Fruit fly (Drosophila melanogaster) whole organism, embryonic: ENCODE measurements around the gene UQCR-Q.

ENCODE experiments used
- Atf6 ChIP-seq: fragments of 200-800 bp; sonication (Bioruptor generic); IDR thresholded peaks from 2 replicates; pipeline ENCODE4 v1.3.6; 2022; ENCODE audit warnings: missing biosample characterization, missing genetic modification characterization
- B-H1 ChIP-seq: fragments of 200-800 bp; sonication (Bioruptor generic); IDR thresholded peaks from 3 replicates; pipeline ENCODE4 v1.3.6; 2022; ENCODE audit warnings: missing biosample characterization, missing genetic modification characterization
- BtbVII ChIP-seq: fragments of 200-800 bp; sonication (Bioruptor generic); optimal IDR thresholded peaks from 3 replicates; lab custom pipeline; 2017; ENCODE audit warnings: missing biosample characterization, mild to moderate bottlenecking, missing genetic modification characterization
- CG10147 ChIP-seq: fragments of 200-800 bp; sonication (Bioruptor generic); optimal IDR thresholded peaks from 2 replicates; lab custom pipeline; 2019; ENCODE audit warnings: missing biosample characterization, mild to moderate bottlenecking, missing genetic modification characterization, moderate library complexity
- CG1024 ChIP-seq: fragments of 200-800 bp; sonication (Bioruptor generic); IDR thresholded peaks from 2 replicates; pipeline ENCODE4 v1.3.6; 2022; ENCODE audit warnings: missing biosample characterization, missing genetic modification characterization
- CG11560 ChIP-seq: fragments of 200-800 bp; sonication (Bioruptor generic); IDR thresholded peaks from 3 replicates; pipeline ENCODE4 v1.3.6; 2022; ENCODE audit warnings: missing biosample characterization, missing genetic modification characterization
- CG12299 ChIP-seq: fragments of 200-800 bp; sonication (Bioruptor generic); optimal IDR thresholded peaks from 2 replicates; lab custom pipeline; 2018; ENCODE audit warnings: missing biosample characterization, mild to moderate bottlenecking, missing genetic modification characterization
- CG12659 ChIP-seq: fragments of 200-800 bp; sonication (Bioruptor generic); optimal IDR thresholded peaks from 3 replicates; lab custom pipeline; 2017; ENCODE audit warnings: mild to moderate bottlenecking, missing biosample characterization, missing genetic modification reagents, missing genetic modification characterization
- CG12769 ChIP-seq: fragments of 200-800 bp; sonication (Bioruptor generic); optimal IDR thresholded peaks from 2 replicates; lab custom pipeline; 2019; ENCODE audit warnings: missing biosample characterization, mild to moderate bottlenecking, missing genetic modification characterization, moderate library complexity
- CG13624 ChIP-seq: fragments of 200-800 bp; sonication (Bioruptor generic); optimal IDR thresholded peaks from 2 replicates; lab custom pipeline; 2016; ENCODE audit warnings: missing biosample characterization, missing genetic modification characterization
- CG14014 ChIP-seq: fragments of 200-800 bp; sonication (Bioruptor generic); IDR thresholded peaks from 2 replicates; pipeline ENCODE4 v1.3.6; 2022; ENCODE audit warnings: missing biosample characterization, missing genetic modification characterization
- CG14050 ChIP-seq: fragments of 200-800 bp; sonication (Bioruptor generic); IDR thresholded peaks from 3 replicates; pipeline ENCODE4 v1.3.6; 2022; ENCODE audit warnings: missing biosample characterization, missing genetic modification characterization
- CG15073 ChIP-seq: fragments of 200-800 bp; sonication (Bioruptor generic); optimal IDR thresholded peaks from 2 replicates; lab custom pipeline; 2016; ENCODE audit warnings: missing biosample characterization, missing genetic modification characterization
- CG2875 ChIP-seq: fragments of 200-800 bp; sonication (Bioruptor generic); optimal IDR thresholded peaks from 2 replicates; lab custom pipeline; 2017; ENCODE audit warnings: missing biosample characterization, mild to moderate bottlenecking, missing genetic modification characterization, missing genetic modification reagents
- CG4328 ChIP-seq: fragments of 200-800 bp; sonication (Bioruptor generic); optimal IDR thresholded peaks from 3 replicates; lab custom pipeline; 2017; ENCODE audit warnings: missing biosample characterization, missing genetic modification reagents, missing genetic modification characterization
- CG43689 ChIP-seq: fragments of 200-800 bp; sonication (Bioruptor generic); IDR thresholded peaks from 2 replicates; pipeline ENCODE4 v1.3.6; 2022; ENCODE audit warnings: missing biosample characterization, missing genetic modification characterization
- CG4730 ChIP-seq: fragments of 200-800 bp; sonication (Bioruptor generic); IDR thresholded peaks from 2 replicates; pipeline ENCODE4 v1.3.6; 2022; ENCODE audit warnings: missing biosample characterization, missing genetic modification characterization
- CG5180 ChIP-seq: fragments of 200-800 bp; sonication (Bioruptor generic); optimal IDR thresholded peaks from 3 replicates; lab custom pipeline; 2017; ENCODE audit warnings: missing biosample characterization, missing genetic modification characterization, mild to moderate bottlenecking, moderate library complexity, missing genetic modification reagents
- CG6254 ChIP-seq: fragments of 200-800 bp; sonication (Bioruptor generic); optimal IDR thresholded peaks from 3 replicates; lab custom pipeline; 2017; ENCODE audit warnings: mild to moderate bottlenecking, missing biosample characterization, missing genetic modification reagents, missing genetic modification characterization
- CG6689 ChIP-seq: fragments of 200-800 bp; sonication (Bioruptor generic); IDR thresholded peaks from 2 replicates; pipeline ENCODE4 v1.3.6; 2022; ENCODE audit warnings: missing biosample characterization, missing genetic modification characterization
- CG6854 ChIP-seq: fragments of 200-800 bp; sonication (Bioruptor generic); optimal IDR thresholded peaks from 3 replicates; lab custom pipeline; 2017; ENCODE audit warnings: missing biosample characterization, mild to moderate bottlenecking, missing genetic modification characterization
- CG7786 ChIP-seq: fragments of 200-800 bp; sonication (Bioruptor generic); optimal IDR thresholded peaks from 2 replicates; lab custom pipeline; 2016; ENCODE audit warnings: missing biosample characterization, missing genetic modification characterization
- CG7928 ChIP-seq: fragments of 200-800 bp; sonication (Bioruptor generic); optimal IDR thresholded peaks from 2 replicates; lab custom pipeline; 2017; ENCODE audit warnings: missing biosample characterization, mild to moderate bottlenecking, missing genetic modification characterization
- CG8281 ChIP-seq: fragments of 200-800 bp; sonication (Bioruptor generic); optimal IDR thresholded peaks from 2 replicates; lab custom pipeline; 2018; ENCODE audit warnings: missing biosample characterization, mild to moderate bottlenecking, missing genetic modification characterization, moderate library complexity
- Chrac-16 ChIP-seq: fragments of 200-800 bp; sonication (Bioruptor generic); optimal IDR thresholded peaks from 3 replicates; lab custom pipeline; 2016; ENCODE audit warnings: missing biosample characterization, missing genetic modification characterization
- Dbx ChIP-seq: fragments of 200-800 bp; sonication (Bioruptor generic); IDR thresholded peaks from 3 replicates; pipeline ENCODE4 v1.3.6; 2022; ENCODE audit warnings: missing biosample characterization, missing genetic modification characterization
- Dek ChIP-seq: fragments of 200-800 bp; sonication (Bioruptor generic); optimal IDR thresholded peaks from 3 replicates; lab custom pipeline; 2019; ENCODE audit warnings: missing biosample characterization, mild to moderate bottlenecking, missing genetic modification characterization, moderate library complexity
- Dll ChIP-seq: fragments of 200-800 bp; sonication (Bioruptor generic); IDR thresholded peaks from 4 replicates; pipeline ENCODE4 v1.3.6; 2022; ENCODE audit warnings: missing biosample characterization, missing genetic modification characterization; ENCODE audit not compliant: partially characterized antibody
- HLHmδ ChIP-seq: fragments of 200-800 bp; sonication (Bioruptor generic); optimal IDR thresholded peaks from 2 replicates; lab custom pipeline; 2018; ENCODE audit warnings: missing biosample characterization, mild to moderate bottlenecking, missing genetic modification characterization, moderate library complexity
- HmgD ChIP-seq: fragments of 200-800 bp; sonication (Bioruptor generic); optimal IDR thresholded peaks from 3 replicates; lab custom pipeline; 2016; ENCODE audit warnings: missing biosample characterization, missing genetic modification characterization
- Lhr ChIP-seq: fragments of 200-800 bp; sonication (Bioruptor generic); optimal IDR thresholded peaks from 3 replicates; lab custom pipeline; 2017; ENCODE audit warnings: mild to moderate bottlenecking, missing biosample characterization, missing genetic modification reagents, missing genetic modification characterization
- MTF-1 ChIP-seq: fragments of 200-800 bp; sonication (Bioruptor generic); optimal IDR thresholded peaks from 2 replicates; lab custom pipeline; 2018; ENCODE audit warnings: missing biosample characterization, mild to moderate bottlenecking, missing genetic modification characterization, borderline replicate concordance
- Mad ChIP-seq: fragments of 200-800 bp; sonication (Bioruptor generic); optimal IDR thresholded peaks from 2 replicates; lab custom pipeline; 2016; ENCODE audit warnings: missing biosample characterization, missing genetic modification characterization
- Pdp1 ChIP-seq, 2 experiments: fragments of 200-800 bp; sonication (Bioruptor generic); optimal IDR thresholded peaks; 3 replicates each; lab custom pipeline; 2016; ENCODE audit warnings: missing biosample characterization in 2 of 2, missing genetic modification characterization in 2 of 2, mild to moderate bottlenecking in 1 of 2, moderate library complexity in 1 of 2
- Ptx1 ChIP-seq: fragments of 200-800 bp; sonication (Bioruptor generic); IDR thresholded peaks from 2 replicates; pipeline ENCODE4 v1.3.6; 2022; ENCODE audit warnings: missing biosample characterization, missing genetic modification characterization
- Sox100B ChIP-seq: fragments of 200-800 bp; sonication (Bioruptor generic); optimal IDR thresholded peaks from 3 replicates; lab custom pipeline; 2018; ENCODE audit warnings: missing biosample characterization, mild to moderate bottlenecking, missing genetic modification characterization
- br ChIP-seq: fragments of >200 bp; optimal IDR thresholded peaks from 2 replicates; lab custom pipeline; 2017
- crc ChIP-seq: fragments of 200-800 bp; sonication (Bioruptor generic); optimal IDR thresholded peaks from 2 replicates; lab custom pipeline; 2016; ENCODE audit warnings: missing biosample characterization, missing genetic modification characterization
- fd3F ChIP-seq: fragments of 200-800 bp; sonication (Bioruptor generic); optimal IDR thresholded peaks from 2 replicates; lab custom pipeline; 2018; ENCODE audit warnings: missing biosample characterization, mild to moderate bottlenecking, missing genetic modification characterization, moderate library complexity
- ftz-f1 ChIP-seq: fragments of 200-800 bp; sonication (Bioruptor generic); optimal IDR thresholded peaks from 2 replicates; lab custom pipeline; 2016; ENCODE audit warnings: missing biosample characterization, missing genetic modification characterization
- gcm ChIP-seq: fragments of 200-800 bp; sonication (Bioruptor generic); optimal IDR thresholded peaks from 2 replicates; lab custom pipeline; 2019; ENCODE audit warnings: missing biosample characterization, mild to moderate bottlenecking, missing genetic modification characterization, moderate library complexity
- lbe ChIP-seq: fragments of 200-800 bp; sonication (Bioruptor generic); optimal IDR thresholded peaks from 2 replicates; lab custom pipeline; 2016; ENCODE audit warnings: missing biosample characterization, mild to moderate bottlenecking, missing genetic modification characterization
- p53 ChIP-seq: fragments of 200-800 bp; sonication (Bioruptor generic); optimal IDR thresholded peaks from 2 replicates; lab custom pipeline; 2016; ENCODE audit warnings: missing biosample characterization, missing genetic modification characterization
- pros ChIP-seq: fragments of 200-800 bp; sonication (Bioruptor generic); optimal IDR thresholded peaks from 3 replicates; lab custom pipeline; 2019; ENCODE audit warnings: missing biosample characterization, mild to moderate bottlenecking, missing genetic modification characterization, moderate library complexity
- scrt ChIP-seq: fragments of 200-800 bp; sonication (Bioruptor generic); optimal IDR thresholded peaks from 2 replicates; lab custom pipeline; 2018; ENCODE audit warnings: missing biosample characterization, mild to moderate bottlenecking, missing genetic modification characterization, moderate library complexity
- sisA ChIP-seq: fragments of 200-800 bp; sonication (Bioruptor generic); IDR thresholded peaks from 2 replicates; pipeline ENCODE4 v1.3.6; 2022; ENCODE audit warnings: missing biosample characterization, missing genetic modification characterization
- sob ChIP-seq: fragments of 200-800 bp; sonication (Bioruptor generic); IDR thresholded peaks from 2 replicates; pipeline ENCODE4 v1.3.6; 2022; ENCODE audit warnings: missing biosample characterization, missing genetic modification characterization
- ssp ChIP-seq: fragments of 200-800 bp; sonication (Bioruptor generic); IDR thresholded peaks from 2 replicates; pipeline ENCODE4 v1.3.6; 2022; ENCODE audit warnings: missing biosample characterization, missing genetic modification characterization
- trem ChIP-seq: fragments of 200-800 bp; optimal IDR thresholded peaks from 3 replicates; lab custom pipeline; 2019; ENCODE audit warnings: missing biosample characterization, mild to moderate bottlenecking, missing genetic modification characterization, moderate library complexity
- zen2 ChIP-seq: fragments of 200-800 bp; sonication (Bioruptor generic); IDR thresholded peaks from 3 replicates; pipeline ENCODE4 v1.3.6; 2022; ENCODE audit warnings: missing biosample characterization, missing genetic modification characterization; ENCODE audit not compliant: partially characterized antibody

UQCR-Q gene

DNA sequence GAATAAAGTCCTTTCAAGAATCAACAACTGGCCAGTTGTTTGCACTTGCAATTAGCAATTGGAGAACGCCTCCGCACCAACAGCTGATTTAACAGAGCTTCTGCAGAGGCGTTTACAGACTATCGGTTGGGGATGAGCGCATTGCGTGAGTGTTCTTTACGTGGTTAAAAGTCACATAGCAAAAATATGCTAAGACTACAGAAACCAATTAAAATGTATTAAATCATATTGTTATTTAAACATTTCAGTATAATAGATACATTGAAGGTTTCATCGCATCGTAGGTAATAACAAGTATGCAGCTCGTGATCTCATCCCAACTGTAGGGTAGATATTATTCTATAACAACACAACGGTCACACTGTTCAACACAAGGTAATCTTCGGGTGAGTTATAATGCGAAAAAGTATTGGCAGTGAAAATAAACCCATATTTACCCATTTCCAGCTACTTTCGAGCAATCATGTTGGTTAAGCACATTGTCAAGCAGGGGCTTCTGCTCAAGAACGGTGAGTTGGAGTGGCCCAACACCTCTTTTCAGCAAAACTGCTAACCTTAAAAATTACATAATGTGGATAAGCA is 49.3 kb upstream of the UQCR-Q start, which contains the start of the genes Sec3 and COX7B (continued):
- no peak for TF ChIP-seq crc
- peak; percentile 71 for TF ChIP-seq sob (GFP tag; lab: Robert Waterston, UW)
- TF ChIP-seq CG2875 (GFP tag; lab: Kevin White, UChicago): no peak
- peak; percentile 64 for TF ChIP-seq CG6689
- TF ChIP-seq lbe (GFP tag; lab: Kevin White, UChicago): peak; percentile 72
- TF ChIP-seq Lhr (GFP tag; lab: Kevin White, UChicago): peak; percentile 71
- no peak for TF ChIP-seq CG8281
- TF ChIP-seq CG7786 (GFP tag; lab: Kevin White, UChicago): peak; percentile 17
- TF ChIP-seq CG15073 (GFP tag; lab: Kevin White, UChicago): no peak
- peak; percentile 66 for TF ChIP-seq Chrac-16 (GFP tag; lab: Kevin White, UChicago)
- no peak for TF ChIP-seq pros
- peak; percentile 67; the same call in 1 of the 3 replicates for TF ChIP-seq Dbx (GFP tag; lab: Robert Waterston, UW)
- peak; percentile 50 for TF ChIP-seq fd3F (GFP tag; lab: Kevin White, UChicago)
- TF ChIP-seq Dll (GFP tag; lab: Robert Waterston, UW): peak; percentile 97
- no peak for TF ChIP-seq CG1024
- peak; percentile 52 for TF ChIP-seq Mad (GFP tag; lab: Kevin White, UChicago)
- peak; percentile 84 for TF ChIP-seq CG12769 (tag; lab: Kevin White, UChicago)
- TF ChIP-seq Ptx1 (GFP tag; lab: Robert Waterston, UW): peak; percentile 56
- peak; percentile 51 for TF ChIP-seq CG4328 (GFP tag; lab: Kevin White, UChicago)
- TF ChIP-seq CG14050 (GFP tag; lab: Robert Waterston, UW): no peak
- peak; percentile 42 for TF ChIP-seq gcm
- peak; percentile 63 for TF ChIP-seq scrt (GFP tag; lab: Kevin White, UChicago)
- TF ChIP-seq Pdp1 (GFP tag; optimal IDR thresholded peaks at IDR 0.05; lab: Kevin White, UChicago): peak; percentile 64 to 96
- TF ChIP-seq sisA (GFP tag; lab: Robert Waterston, UW): no peak
- no peak for TF ChIP-seq CG14014
- peak; percentile 56 for TF ChIP-seq CG4730 (GFP tag; lab: Robert Waterston, UW)
- 0 out of 2 replicates have a peak, but pooled peaks have one; percentile 29 for TF ChIP-seq Atf6 (GFP tag; lab: Robert Waterston, UW)
- TF ChIP-seq CG6854: no peak
- peak; percentile 5 for TF ChIP-seq HmgD (GFP tag; lab: Kevin White, UChicago)
- no peak for TF ChIP-seq CG11560 (tag; lab: Robert Waterston, UW)
- TF ChIP-seq B-H1 (GFP tag; lab: Robert Waterston, UW): no peak
- no peak for TF ChIP-seq HLHmδ (GFP tag; lab: Kevin White, UChicago)
- TF ChIP-seq ftz-f1 (GFP tag; lab: Kevin White, UChicago): peak; percentile 72
- TF ChIP-seq ssp (GFP tag; lab: Robert Waterston, UW): peak; percentile 28; the same call in 1 of the 2 replicates
- peak; percentile 20 for TF ChIP-seq Sox100B (GFP tag; lab: Kevin White, UChicago)
- TF ChIP-seq CG10147 (GFP tag; lab: Kevin White, UChicago): peak; percentile 71
- peak; percentile 32 for TF ChIP-seq CG7928 (GFP tag; lab: Kevin White, UChicago)
- TF ChIP-seq CG13624 (GFP tag; lab: Kevin White, UChicago): peak; percentile 71
- no peak for TF ChIP-seq MTF-1 (GFP tag; lab: Kevin White, UChicago)
- TF ChIP-seq CG6254 (GFP tag; lab: Kevin White, UChicago): no peak
- TF ChIP-seq CG43689 (GFP tag; lab: Robert Waterston, UW): no peak
- TF ChIP-seq CG12299 (tag; lab: Kevin White, UChicago): peak; percentile 64
- peak; percentile 23 for TF ChIP-seq BtbVII (GFP tag; lab: Kevin White, UChicago)
- no peak for TF ChIP-seq CG5180
- no peak for TF ChIP-seq p53 (GFP tag; lab: Kevin White, UChicago)
- peak; percentile 89 for TF ChIP-seq trem (tag; lab: Kevin White, UChicago)
- TF ChIP-seq br: no peak
- peak; percentile 75 for TF ChIP-seq CG12659 (GFP tag; lab: Kevin White, UChicago)
- TF ChIP-seq zen2 (GFP tag; lab: Robert Waterston, UW): peak; percentile 75; the same call in 2 of the 3 replicates
- TF ChIP-seq Dek (tag; lab: Kevin White, UChicago): peak; percentile 38
